Worm (Caenorhabditis elegans): ENCODE results near the gene mec-9.

mec-9 gene

DNA sequence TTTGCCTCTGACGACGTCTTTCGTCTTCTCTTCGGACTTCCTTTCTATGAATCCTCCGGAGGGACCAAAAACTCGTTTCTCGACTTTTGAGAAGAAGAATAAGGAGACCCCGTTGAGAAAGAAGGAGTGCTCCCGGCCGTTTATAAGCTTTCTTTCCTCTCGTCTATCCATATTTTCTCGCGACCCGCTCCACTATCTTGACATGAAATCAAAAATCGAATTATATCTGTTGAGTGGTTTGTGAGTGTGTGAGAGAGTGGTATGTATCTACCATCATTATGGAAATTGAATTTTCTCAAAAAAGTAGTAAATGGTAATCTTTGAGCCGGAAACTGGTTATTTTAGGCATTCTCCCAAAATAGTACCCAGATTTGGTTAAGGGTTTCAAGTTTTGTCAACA is 3.8 kb downstream of the mec-9 start:
- TF ChIP-seq F49E8.2 (tag; optimal IDR thresholded peaks at IDR 0.05; ENCODE audit: borderline replicate concordance) (no peak), unc-62 (GFP tag; optimal IDR thresholded peaks at IDR 0.05 in 1 of 2) (peak in 1 of 2 experiments; percentile 45), unc-62 (tag; optimal IDR thresholded peaks at IDR 0.05) (no peak), F26F4.8 (GFP tag; conservative IDR thresholded peaks at IDR 0.05) (no peak), T26A8.4 (GFP tag; IDR thresholded peaks at IDR 0.05) (no peak)

DNA sequence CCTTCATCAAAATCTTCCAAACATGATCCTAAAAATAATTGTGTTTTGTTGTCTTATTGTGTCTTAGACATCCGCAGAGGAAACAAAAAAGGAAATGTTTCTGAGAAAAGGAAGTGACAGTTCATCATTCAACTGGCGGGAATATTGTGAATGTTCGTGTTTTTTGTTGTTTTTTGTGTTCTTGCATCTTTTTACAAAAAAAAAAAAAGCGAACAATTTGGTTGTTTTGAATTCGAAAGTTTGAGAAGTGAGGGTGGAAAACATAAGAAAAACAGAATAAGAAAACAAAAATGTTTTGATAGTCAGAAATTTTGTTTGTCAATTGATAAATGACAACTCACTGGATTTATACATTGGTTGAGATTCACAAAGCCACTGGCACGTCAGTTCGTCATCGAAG is 5.3 kb downstream of the mec-9 start:
- TF ChIP-seq Y5F2A.4 (GFP tag; optimal IDR thresholded peaks at IDR 0.05) (no peak), unc-62 (GFP tag; optimal IDR thresholded peaks at IDR 0.05 in 1 of 2) (peak in 1 of 2 experiments; percentile 96), unc-62 (tag; optimal IDR thresholded peaks at IDR 0.05) (no peak)

DNA sequence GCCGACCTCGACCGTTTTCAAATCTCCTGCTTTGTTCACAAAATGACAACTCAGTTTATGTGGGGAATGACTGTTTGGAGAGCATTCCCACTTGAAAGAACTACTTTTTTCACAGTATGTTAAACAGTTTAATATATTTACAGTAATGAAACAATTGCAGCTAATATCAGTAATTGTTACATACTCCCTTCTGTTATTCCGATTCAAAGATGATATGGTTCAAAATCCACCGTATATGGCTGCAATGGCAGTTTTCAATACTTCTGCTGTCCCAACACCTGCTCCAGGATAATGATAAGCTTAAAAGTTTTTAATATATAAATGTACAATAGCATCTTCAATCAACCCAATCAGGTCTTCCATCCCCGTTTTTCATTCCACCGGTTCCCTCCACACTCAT is 7.7 kb downstream of the mec-9 start:
- no peak for TF ChIP-seq nhr-237 (tag; optimal IDR thresholded peaks at IDR 0.05)
- TF ChIP-seq ceh-28 (tag; optimal IDR thresholded peaks at IDR 0.05) = no peak
- TF ChIP-seq jun-1 (tag; optimal IDR thresholded peaks at IDR 0.05) = no peak
- TF ChIP-seq unc-62 (GFP tag; optimal IDR thresholded peaks at IDR 0.05 in 1 of 2) = peak in 1 of 2 experiments; percentile 95
- no peak for TF ChIP-seq unc-62 (tag; optimal IDR thresholded peaks at IDR 0.05)
- no peak for TF ChIP-seq ceh-82 (tag; optimal IDR thresholded peaks at IDR 0.05)

DNA sequence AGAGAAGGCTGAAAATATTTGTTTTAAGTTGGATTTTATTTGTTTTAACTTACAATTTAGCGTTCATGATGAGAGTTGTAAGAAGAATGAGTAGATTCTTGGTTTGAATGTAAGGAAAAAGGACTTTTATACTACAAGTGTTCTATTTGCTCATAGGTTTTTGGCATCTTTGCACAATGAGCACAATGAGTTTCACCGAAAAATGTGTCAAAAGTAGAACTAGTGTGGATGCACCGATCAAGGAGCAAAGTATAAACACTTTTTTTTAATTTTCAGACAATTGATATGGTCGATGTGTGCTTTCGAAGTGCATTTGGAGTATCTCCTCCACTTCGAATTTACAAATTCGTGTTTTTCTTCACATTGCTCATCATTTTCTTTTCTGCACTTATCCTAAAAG is 8.8 kb downstream of the mec-9 start, which contains the start of gene fipr-11:
TSS of gene fipr-11 (minus strand) at position 101 of the 400 bp plus-strand sequence.
- no peak for TF ChIP-seq jun-1 (tag; optimal IDR thresholded peaks at IDR 0.05)
- TF ChIP-seq F37D6.2 (tag; optimal IDR thresholded peaks at IDR 0.05) = no peak
- TF ChIP-seq zag-1 (tag; optimal IDR thresholded peaks at IDR 0.05) = no peak

DNA sequence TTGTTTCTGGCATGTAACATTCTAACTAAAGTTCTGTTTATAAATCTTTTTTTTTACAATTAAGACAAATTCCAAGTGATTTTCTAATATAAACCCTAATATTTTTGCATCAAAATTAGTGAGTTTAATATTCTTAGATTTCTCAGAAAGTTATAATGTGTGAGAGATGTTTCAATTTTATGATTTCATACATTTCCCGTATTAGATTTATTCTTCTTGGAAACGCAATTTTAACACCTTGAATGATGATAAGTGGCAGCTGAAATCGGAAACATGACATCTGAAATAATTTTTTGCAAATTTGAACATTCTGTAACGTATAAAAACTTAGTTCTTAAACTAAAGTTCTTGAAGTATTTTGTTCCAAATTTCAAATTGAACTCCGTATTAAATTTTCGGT is 13.8 kb downstream of the mec-9 start:
- TF ChIP-seq hlh-30 (tag; optimal IDR thresholded peaks at IDR 0.05; ENCODE audit: insufficient read depth) = no peak
- TF ChIP-seq hlh-11 (tag; optimal IDR thresholded peaks at IDR 0.05) = no peak
- peak; percentile 17 for TF ChIP-seq nhr-11 (tag; optimal IDR thresholded peaks at IDR 0.05)
- TF ChIP-seq pha-4 (GFP tag; IDR thresholded peaks at IDR 0.05) = no peak
- no peak for TF ChIP-seq pha-4 (tag; optimal IDR thresholded peaks at IDR 0.05)

DNA sequence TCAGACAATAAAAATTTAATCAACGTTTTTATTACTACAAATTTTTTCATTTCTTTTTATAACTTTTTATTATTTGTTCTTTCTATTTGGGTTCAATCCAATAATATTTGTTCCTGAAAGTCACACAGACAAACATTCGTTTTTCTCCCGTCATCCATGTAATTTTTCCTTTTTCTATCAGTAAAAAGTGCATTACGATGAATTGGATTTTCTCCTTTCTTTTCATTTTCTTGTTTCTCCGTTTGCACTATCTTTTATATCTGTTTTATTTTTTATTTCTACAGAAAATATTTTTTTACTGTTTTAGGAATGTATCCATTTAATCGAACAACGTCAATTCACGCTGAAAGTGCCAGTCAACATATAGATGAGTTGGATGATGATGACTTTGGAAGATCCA is 15.6 kb downstream of the mec-9 start, which contains the start of gene egl-47:
TSS of gene egl-47 (plus strand) at position 301 of the 400 bp plus-strand sequence.
- no peak for TF ChIP-seq F37D6.2 (tag; optimal IDR thresholded peaks at IDR 0.05)
- TF ChIP-seq nhr-11 (tag; optimal IDR thresholded peaks at IDR 0.05) = no peak
- TF ChIP-seq F44E2.7 (GFP tag; IDR thresholded peaks at IDR 0.05) = no peak

DNA sequence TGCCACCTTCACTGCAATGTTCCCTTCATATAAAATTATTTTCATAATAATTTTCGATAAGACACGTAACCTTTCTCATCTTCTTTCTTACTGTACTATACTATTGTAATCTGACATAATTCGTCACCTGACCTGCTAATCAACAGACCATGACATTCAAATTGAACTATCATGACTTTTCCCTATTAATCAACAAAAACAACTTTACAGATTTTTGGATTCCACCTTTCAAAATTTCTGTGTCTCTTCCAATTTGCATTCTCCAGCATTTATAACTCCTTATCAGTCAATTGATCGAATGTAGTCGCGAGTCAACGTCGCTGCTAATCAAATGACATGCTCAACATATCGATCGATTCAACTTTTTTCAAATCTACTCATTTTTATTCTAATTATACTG is 25.3 kb downstream of the mec-9 start, which contains the start of gene fshr-1:
TSS of gene fshr-1 (plus strand) at position 209 of the 400 bp plus-strand sequence.
- TF ChIP-seq rbr-2 (tag; optimal IDR thresholded peaks at IDR 0.05) (no peak), nhr-237 (tag; optimal IDR thresholded peaks at IDR 0.05) (no peak), ztf-7 (tag; optimal IDR thresholded peaks at IDR 0.05) (no peak), aha-1 (tag) (peak; percentile 27), F37D6.2 (tag; optimal IDR thresholded peaks at IDR 0.05) (no peak), T20F7.1 (GFP tag; optimal IDR thresholded peaks at IDR 0.05) (no peak), daf-8 (GFP tag; IDR thresholded peaks at IDR 0.05) (no peak), D1046.2 (GFP tag; IDR thresholded peaks at IDR 0.05) (no peak), ceh-82 (tag; optimal IDR thresholded peaks at IDR 0.05) (no peak), ama-1 (optimal IDR thresholded peaks at IDR 0.05) (no peak), F10B5.3 (tag; optimal IDR thresholded peaks at IDR 0.05) (no peak), nhr-10 (tag; optimal IDR thresholded peaks at IDR 0.05) (no peak), nhr-76 (tag; optimal IDR thresholded peaks at IDR 0.05) (no peak), tra-1 (GFP tag; IDR thresholded peaks at IDR 0.05) (no peak), mes-2 (tag; optimal IDR thresholded peaks at IDR 0.05; ENCODE audit: poor library complexity, severe bottlenecking) (no peak), pqm-1 (tag; optimal IDR thresholded peaks at IDR 0.05) (peak; percentile 35), lir-3 (tag; optimal IDR thresholded peaks at IDR 0.05) (no peak), daf-16 (GFP tag; optimal IDR thresholded peaks at IDR 0.05) (no peak), daf-16 (tag; optimal IDR thresholded peaks at IDR 0.05) (peak; percentile 98), php-3 (GFP tag; IDR thresholded peaks at IDR 0.05) (0 out of 2 replicates have a peak, but pooled peaks have one; percentile 37), nhr-42 (GFP tag; IDR thresholded peaks at IDR 0.05) (no peak), ceh-32 (tag; optimal IDR thresholded peaks at IDR 0.05; ENCODE audit: poor library complexity) (no peak), hmg-1.1 (GFP tag; IDR thresholded peaks at IDR 0.05) (no peak), nhr-28 (tag; optimal IDR thresholded peaks at IDR 0.05) (peak; percentile 53), snpc-4 (tag; optimal IDR thresholded peaks at IDR 0.05) (no peak), nhr-11 (tag; optimal IDR thresholded peaks at IDR 0.05) (no peak), dve-1 (tag; optimal IDR thresholded peaks at IDR 0.05; ENCODE audit: insufficient read depth) (peak; percentile 76), hlh-30 (tag; optimal IDR thresholded peaks at IDR 0.05; ENCODE audit: insufficient read depth) (peak; percentile 54)

Measured in whole organism, L4 larva.